Worm (Caenorhabditis elegans) whole organism, mixed stage, embryonic: Measurements from ENCODE around the gene nspg-11.

Source experiments
- elt-1 ChIP-seq: sonication (generic microtip); optimal IDR thresholded peaks from 2 replicates; lab custom pipeline; 2017; ENCODE audit warnings: missing genetic modification characterization, mild to moderate bottlenecking, missing compliant biosample characterization, antibody characterized with exemption, moderate library complexity, borderline replicate concordance; ENCODE audit not compliant: insufficient read depth
- mep-1 ChIP-seq: fragments of 150-350 bp; optimal IDR thresholded peaks from 2 replicates; lab custom pipeline; 2017; ENCODE audit warnings: missing biosample characterization, missing genetic modification reagents, missing genetic modification characterization, inconsistent platforms
- nhr-76 ChIP-seq: sonication (generic microtip); optimal IDR thresholded peaks from 2 replicates; lab custom pipeline; 2017; ENCODE audit warnings: missing biosample characterization, missing genetic modification characterization
- pha-4 ChIP-seq: fragments of 150-350 bp; optimal IDR thresholded peaks from 2 replicates; lab custom pipeline; 2018; ENCODE audit warnings: missing biosample characterization, missing genetic modification reagents, missing genetic modification characterization
- unc-39 ChIP-seq: fragments of 150-350 bp; optimal IDR thresholded peaks from 2 replicates; lab custom pipeline; 2014; ENCODE audit warnings: missing biosample characterization, missing genetic modification characterization
- ztf-11 ChIP-seq: fragments of 150-350 bp; optimal IDR thresholded peaks from 2 replicates; lab custom pipeline; 2014; ENCODE audit warnings: missing biosample characterization, missing genetic modification characterization

ce11 chrIV:9308975-9309374 lies 14.9 kb downstream of the nspg-11 start, which contains the start of gene F49C12.6:
- no peak for TF ChIP-seq ztf-11 (tag; lab: Kevin White, UChicago)
- TF ChIP-seq pha-4 (tag; lab: Kevin White, UChicago) = no peak
- no peak for TF ChIP-seq elt-1
- TF ChIP-seq nhr-76 = no peak
- TF ChIP-seq unc-39 (tag; lab: Kevin White, UChicago) = no peak
- TF ChIP-seq mep-1 (tag; lab: Kevin White, UChicago) = no peak
